Fruit fly (Drosophila melanogaster) whole organism, embryonic: Measurements from ENCODE around the gene temp.
A peak's percentile ranks its signal among the peaks of the same experiment; 100 is the strongest.

ENCODE experiments used
- B-H1 ChIP-seq: fragments of 200-800 bp; sonication (Bioruptor generic); IDR thresholded peaks from 3 replicates; pipeline ENCODE4 v1.3.6; 2022; ENCODE audit warnings: missing biosample characterization, missing genetic modification characterization
- CG10462 ChIP-seq: fragments of 200-800 bp; sonication (Bioruptor generic); optimal IDR thresholded peaks from 2 replicates; lab custom pipeline; 2016; ENCODE audit warnings: missing biosample characterization, missing genetic modification characterization
- CG10565 ChIP-seq: fragments of 200-800 bp; sonication (Bioruptor generic); optimal IDR thresholded peaks from 3 replicates; lab custom pipeline; 2016; ENCODE audit warnings: missing biosample characterization, mild to moderate bottlenecking, missing genetic modification characterization
- CG11085 ChIP-seq: fragments of 200-800 bp; sonication (Bioruptor generic); IDR thresholded peaks from 2 replicates; pipeline ENCODE4 v1.3.6; 2022; ENCODE audit warnings: missing biosample characterization, missing genetic modification characterization
- CG11398 ChIP-seq: fragments of 200-800 bp; sonication (Bioruptor generic); optimal IDR thresholded peaks from 2 replicates; lab custom pipeline; 2016; ENCODE audit warnings: missing biosample characterization, missing genetic modification characterization
- CG1233 ChIP-seq: fragments of 200-800 bp; sonication (Bioruptor generic); optimal IDR thresholded peaks from 4 replicates; lab custom pipeline; 2018; ENCODE audit warnings: missing biosample characterization, mild to moderate bottlenecking, missing genetic modification characterization
- CG12391 ChIP-seq: fragments of 200-800 bp; sonication (Bioruptor generic); optimal IDR thresholded peaks from 3 replicates; lab custom pipeline; 2018; ENCODE audit warnings: missing biosample characterization, mild to moderate bottlenecking, missing genetic modification characterization, moderate library complexity
- CG14965 ChIP-seq: fragments of 200-800 bp; sonication (Bioruptor generic); optimal IDR thresholded peaks from 2 replicates; lab custom pipeline; 2016; ENCODE audit warnings: missing biosample characterization, missing genetic modification characterization, borderline replicate concordance
- CG15011 ChIP-seq: fragments of 200-800 bp; sonication (Bioruptor generic); optimal IDR thresholded peaks from 3 replicates; lab custom pipeline; 2018; ENCODE audit warnings: missing biosample characterization, mild to moderate bottlenecking, missing genetic modification characterization
- CG15073 ChIP-seq: fragments of 200-800 bp; sonication (Bioruptor generic); optimal IDR thresholded peaks from 2 replicates; lab custom pipeline; 2016; ENCODE audit warnings: missing biosample characterization, missing genetic modification characterization
- CG15696 ChIP-seq: fragments of 200-800 bp; sonication (Bioruptor generic); optimal IDR thresholded peaks from 2 replicates; lab custom pipeline; 2019; ENCODE audit warnings: missing biosample characterization, mild to moderate bottlenecking, missing genetic modification characterization, moderate library complexity
- CG16779 ChIP-seq: fragments of 200-800 bp; sonication (Bioruptor generic); IDR thresholded peaks from 2 replicates; pipeline ENCODE4 v1.3.6; 2022; ENCODE audit warnings: missing biosample characterization, missing genetic modification characterization
- CG17361 ChIP-seq: fragments of 200-800 bp; sonication (Bioruptor generic); IDR thresholded peaks from 3 replicates; pipeline ENCODE4 v1.3.6; 2022; ENCODE audit warnings: missing biosample characterization, missing genetic modification characterization
- CG1792 ChIP-seq: fragments of 200-800 bp; sonication (Bioruptor generic); optimal IDR thresholded peaks from 2 replicates; lab custom pipeline; 2016; ENCODE audit warnings: missing biosample characterization, missing genetic modification characterization
- CG18011 ChIP-seq: fragments of 200-800 bp; sonication (Bioruptor generic); optimal IDR thresholded peaks from 2 replicates; lab custom pipeline; 2017; ENCODE audit warnings: missing biosample characterization, missing genetic modification characterization, mild to moderate bottlenecking, moderate library complexity, missing genotype
- CG4360 ChIP-seq: fragments of 200-800 bp; sonication (Bioruptor generic); IDR thresholded peaks from 2 replicates; pipeline ENCODE4 v1.3.6; 2022; ENCODE audit warnings: missing biosample characterization, missing genetic modification characterization
- CG7372 ChIP-seq: fragments of 200-800 bp; sonication (Bioruptor generic); IDR thresholded peaks from 2 replicates; pipeline ENCODE4 v1.3.6; 2022; ENCODE audit warnings: missing biosample characterization, missing genetic modification characterization
- CG8281 ChIP-seq: fragments of 200-800 bp; sonication (Bioruptor generic); optimal IDR thresholded peaks from 2 replicates; lab custom pipeline; 2018; ENCODE audit warnings: missing biosample characterization, mild to moderate bottlenecking, missing genetic modification characterization, moderate library complexity
- CG9817 ChIP-seq: fragments of 200-800 bp; sonication (Bioruptor generic); optimal IDR thresholded peaks from 2 replicates; lab custom pipeline; 2018; ENCODE audit warnings: missing biosample characterization, mild to moderate bottlenecking, missing genetic modification characterization, moderate library complexity
- Drgx ChIP-seq: fragments of 200-800 bp; sonication (Bioruptor generic); IDR thresholded peaks from 2 replicates; pipeline ENCODE4 v1.3.6; 2022; ENCODE audit warnings: missing biosample characterization, missing genetic modification characterization
- E2f2 ChIP-seq: fragments of 200-800 bp; sonication (Bioruptor generic); IDR thresholded peaks from 2 replicates; pipeline ENCODE4 v1.3.6; 2022; ENCODE audit warnings: missing biosample characterization, missing genetic modification characterization
- ERR ChIP-seq: fragments of 200-800 bp; sonication (Bioruptor generic); optimal IDR thresholded peaks from 2 replicates; lab custom pipeline; 2016; ENCODE audit warnings: missing biosample characterization, missing genetic modification characterization
- Ets65A ChIP-seq: fragments of 200-800 bp; sonication (Bioruptor generic); peaks from one replicate; lab custom pipeline; 2016; ENCODE audit warnings: missing biosample characterization, missing genetic modification characterization
- Fer2 ChIP-seq: fragments of 200-800 bp; sonication (Bioruptor generic); optimal IDR thresholded peaks from 2 replicates; lab custom pipeline; 2018; ENCODE audit warnings: missing biosample characterization, mild to moderate bottlenecking, missing genetic modification characterization, moderate library complexity
- HLH54F ChIP-seq: fragments of 200-800 bp; sonication (Bioruptor generic); optimal IDR thresholded peaks from 3 replicates; lab custom pipeline; 2016; ENCODE audit warnings: missing biosample characterization, missing genetic modification characterization
- HmgD ChIP-seq: fragments of 200-800 bp; sonication (Bioruptor generic); optimal IDR thresholded peaks from 3 replicates; lab custom pipeline; 2016; ENCODE audit warnings: missing biosample characterization, missing genetic modification characterization
- MBD-R2 ChIP-seq: fragments of 200-800 bp; sonication (Bioruptor generic); IDR thresholded peaks from 2 replicates; pipeline ENCODE4 v1.3.6; 2022; ENCODE audit warnings: missing biosample characterization, missing genetic modification characterization
- MTF-1 ChIP-seq: fragments of 200-800 bp; sonication (Bioruptor generic); optimal IDR thresholded peaks from 2 replicates; lab custom pipeline; 2018; ENCODE audit warnings: missing biosample characterization, mild to moderate bottlenecking, missing genetic modification characterization, borderline replicate concordance
- Pdp1 ChIP-seq, 2 experiments: fragments of 200-800 bp; sonication (Bioruptor generic); optimal IDR thresholded peaks; 3 replicates each; lab custom pipeline; 2016; ENCODE audit warnings: missing biosample characterization in 2 of 2, missing genetic modification characterization in 2 of 2, mild to moderate bottlenecking in 1 of 2, moderate library complexity in 1 of 2
- Sox102F ChIP-seq: fragments of 200-800 bp; sonication (Bioruptor generic); optimal IDR thresholded peaks from 2 replicates; lab custom pipeline; 2018; ENCODE audit warnings: missing biosample characterization, mild to moderate bottlenecking, missing genetic modification characterization, moderate library complexity
- ac ChIP-seq: fragments of 200-800 bp; sonication (Bioruptor generic); optimal IDR thresholded peaks from 3 replicates; lab custom pipeline; 2017; ENCODE audit warnings: missing biosample characterization, mild to moderate bottlenecking, missing genetic modification characterization
- bsh ChIP-seq, 2 experiments: fragments of 200-800 bp; sonication (Bioruptor generic); optimal IDR thresholded peaks; 2 replicates each; lab custom pipeline; 2017 to 2018; ENCODE audit warnings: mild to moderate bottlenecking in 2 of 2, missing biosample characterization in 2 of 2, missing genetic modification characterization in 2 of 2, moderate library complexity in 1 of 2
- cg ChIP-seq: fragments of 200-800 bp; sonication (Bioruptor generic); optimal IDR thresholded peaks from 3 replicates; lab custom pipeline; 2019; ENCODE audit warnings: missing biosample characterization, mild to moderate bottlenecking, missing genetic modification characterization, moderate library complexity
- chinmo ChIP-seq: fragments of 200-800 bp; sonication (Bioruptor generic); IDR thresholded peaks from 4 replicates; pipeline ENCODE4 v1.3.6; 2022; ENCODE audit warnings: missing biosample characterization, missing genetic modification characterization; ENCODE audit not compliant: partially characterized antibody
- crol ChIP-seq: fragments of 200-800 bp; sonication (Bioruptor generic); IDR thresholded peaks from 2 replicates; pipeline ENCODE4 v1.3.6; 2022; ENCODE audit warnings: missing biosample characterization, missing genetic modification characterization
- dan ChIP-seq: fragments of 200-800 bp; sonication (Bioruptor generic); IDR thresholded peaks from 2 replicates; pipeline ENCODE4 v1.3.6; 2022; ENCODE audit warnings: missing biosample characterization, missing genetic modification characterization
- dati ChIP-seq: fragments of 200-800 bp; sonication (Bioruptor generic); IDR thresholded peaks from 2 replicates; pipeline ENCODE4 v1.3.6; 2022; ENCODE audit warnings: missing biosample characterization, missing genetic modification characterization
- emc ChIP-seq: fragments of 200-800 bp; sonication (Bioruptor generic); optimal IDR thresholded peaks from 2 replicates; lab custom pipeline; 2016; ENCODE audit warnings: missing biosample characterization, missing genetic modification characterization
- nom ChIP-seq: fragments of 200-800 bp; sonication (Bioruptor generic); optimal IDR thresholded peaks from 2 replicates; lab custom pipeline; 2017; ENCODE audit warnings: missing biosample characterization, missing genetic modification characterization, mild to moderate bottlenecking, moderate library complexity, missing genetic modification reagents
- oc ChIP-seq: fragments of 200-800 bp; sonication (Bioruptor generic); optimal IDR thresholded peaks from 2 replicates; lab custom pipeline; 2018; ENCODE audit warnings: missing biosample characterization, mild to moderate bottlenecking, missing genetic modification characterization, moderate library complexity
- prd ChIP-seq, 3 experiments: fragments of >200 bp in 2 of 3; fragments of 200-800 bp in 1 of 3; sonication (Bioruptor generic) in 1 of 3; optimal IDR thresholded peaks in 2 of 3; IDR thresholded peaks in 1 of 3; 2 replicates in 2 of 3; 3 replicates in 1 of 3; pipeline versions ENCODE4 v1.3.6 to Lab custom; 2017 to 2022; ENCODE audit warnings: missing biosample characterization in 1 of 3, missing genetic modification characterization in 1 of 3
- repo ChIP-seq: fragments of 200-800 bp; sonication (Bioruptor generic); optimal IDR thresholded peaks from 2 replicates; lab custom pipeline; 2016; ENCODE audit warnings: missing biosample characterization, missing genetic modification characterization
- rib ChIP-seq: fragments of 200-800 bp; sonication (Bioruptor generic); IDR thresholded peaks from 2 replicates; pipeline ENCODE4 v1.3.6; 2022; ENCODE audit warnings: missing biosample characterization, missing genetic modification characterization
- sqz ChIP-seq: fragments of 200-800 bp; sonication (Bioruptor generic); optimal IDR thresholded peaks from 3 replicates; lab custom pipeline; 2018; ENCODE audit warnings: missing biosample characterization, mild to moderate bottlenecking, missing genetic modification characterization
- tll ChIP-seq, 2 experiments: fragments of 200-800 bp in 1 of 2; fragments of >200 bp in 1 of 2; sonication (Bioruptor generic) in 1 of 2; optimal IDR thresholded peaks; 2 replicates each; lab custom pipeline; 2017 to 2019; ENCODE audit warnings: missing biosample characterization in 2 of 2, missing genetic modification characterization in 2 of 2, mild to moderate bottlenecking in 1 of 2, moderate library complexity in 1 of 2
- trh ChIP-seq: fragments of 200-800 bp; sonication (Bioruptor generic); optimal IDR thresholded peaks from 2 replicates; lab custom pipeline; 2016; ENCODE audit warnings: missing biosample characterization, missing genetic modification characterization
- vvl ChIP-seq: fragments of 200-800 bp; sonication (Bioruptor generic); IDR thresholded peaks from 2 replicates; pipeline ENCODE4 v1.3.6; 2022; ENCODE audit warnings: missing biosample characterization, missing genetic modification characterization
- zfh1 ChIP-seq: fragments of 200-800 bp; sonication (Bioruptor generic); IDR thresholded peaks from 3 replicates; pipeline ENCODE4 v1.3.6; 2022; ENCODE audit warnings: missing biosample characterization, missing genetic modification characterization

The temp gene

dm6 chrX:2289134-2289533 lies 26.8 kb upstream of the temp start:
- TF ChIP-seq CG17361 (GFP tag; lab: Robert Waterston, UW), result no peak
- TF ChIP-seq CG15696 (tag; lab: Kevin White, UChicago), result no peak
- peak; percentile 56 for TF ChIP-seq sqz
- no peak for TF ChIP-seq CG18011 (GFP tag; lab: Kevin White, UChicago)
- no peak for TF ChIP-seq CG10565 (GFP tag; lab: Kevin White, UChicago)
- no peak for TF ChIP-seq CG10462 (GFP tag; lab: Kevin White, UChicago)
- TF ChIP-seq dan, result no peak
- TF ChIP-seq cg (GFP tag; lab: Kevin White, UChicago), result peak; percentile 9
- TF ChIP-seq trh (GFP tag; lab: Kevin White, UChicago), result no peak
- no peak for TF ChIP-seq Fer2 (tag; lab: Kevin White, UChicago)
- peak; percentile 90 for TF ChIP-seq Drgx (GFP tag; lab: Robert Waterston, UW)
- no peak for TF ChIP-seq oc (tag; lab: Kevin White, UChicago)
- TF ChIP-seq CG11085 (GFP tag; lab: Robert Waterston, UW), result no peak
- TF ChIP-seq CG9817, result no peak
- TF ChIP-seq CG8281, result no peak
- no peak for TF ChIP-seq CG15073 (GFP tag; lab: Kevin White, UChicago)
- TF ChIP-seq tll (GFP tag; optimal IDR thresholded peaks at IDR 0.05; lab: Kevin White, UChicago), result no peak
- TF ChIP-seq CG1233 (GFP tag; lab: Kevin White, UChicago), result no peak
- peak; percentile 97 for TF ChIP-seq CG4360
- peak; percentile 99 for TF ChIP-seq nom
- no peak for TF ChIP-seq CG16779 (GFP tag; lab: Robert Waterston, UW)
- no peak for TF ChIP-seq CG7372 (GFP tag; lab: Robert Waterston, UW)
- no peak for TF ChIP-seq dati (GFP tag; lab: Robert Waterston, UW)
- TF ChIP-seq emc (GFP tag; lab: Kevin White, UChicago), result no peak
- no peak for TF ChIP-seq CG1792
- TF ChIP-seq bsh (GFP tag; optimal IDR thresholded peaks at IDR 0.05; lab: Kevin White, UChicago), result peak in 1 of 2 experiments; percentile 98
- TF ChIP-seq HLH54F (GFP tag; lab: Kevin White, UChicago), result no peak
- TF ChIP-seq repo (GFP tag; lab: Kevin White, UChicago), result no peak
- 0 out of 4 replicates have a peak, but pooled peaks have one; percentile 27 for TF ChIP-seq chinmo (GFP tag; lab: Robert Waterston, UW)
- no peak for TF ChIP-seq E2f2
- no peak for TF ChIP-seq CG14965
- no peak for TF ChIP-seq B-H1 (GFP tag; lab: Robert Waterston, UW)
- TF ChIP-seq HmgD, result no peak
- no peak for TF ChIP-seq ac (GFP tag; lab: Kevin White, UChicago)
- TF ChIP-seq, all 482 proteins: peak for 7

- TF ChIP-seq MBD-R2 (GFP tag; lab: Robert Waterston, UW) (no peak), CG15011 (GFP tag; lab: Kevin White, UChicago) (no peak), Ets65A (GFP tag; lab: Kevin White, UChicago) (peak; percentile 35), rib (GFP tag; lab: Robert Waterston, UW) (no peak), vvl (0 out of 2 replicates have a peak, but pooled peaks have one; percentile 33)
These were observed 26.0 kb upstream of the temp start for dm6 chrX:2288327-2288726.

- TF ChIP-seq nom (peak; percentile 13), Pdp1 (GFP tag; optimal IDR thresholded peaks at IDR 0.05; lab: Kevin White, UChicago) (peak in 1 of 2 experiments; percentile 51), MTF-1 (no peak), Sox102F (GFP tag; lab: Kevin White, UChicago) (no peak), chinmo (GFP tag; lab: Robert Waterston, UW) (peak; percentile 75; the same call in 1 of the 4 replicates), cg (GFP tag; lab: Kevin White, UChicago) (peak; percentile 15), prd (optimal IDR thresholded peaks at IDR 0.05; lab: Kevin White, UChicago) (no peak), prd (GFP tag; IDR thresholded peaks at IDR 0.05; lab: Robert Waterston, UW) (no peak), zfh1 (0 out of 3 replicates have a peak, but pooled peaks have one; percentile 8), CG12391 (tag; lab: Kevin White, UChicago) (no peak), CG11398 (GFP tag; lab: Kevin White, UChicago) (no peak), ERR (GFP tag; lab: Kevin White, UChicago) (no peak), Drgx (GFP tag; lab: Robert Waterston, UW) (peak; percentile 16; the same call in 1 of the 2 replicates), crol (peak; percentile 76), bsh (GFP tag; optimal IDR thresholded peaks at IDR 0.05; lab: Kevin White, UChicago) (peak in 1 of 2 experiments; percentile 18)
These were observed 24.7 kb upstream of the temp start for dm6 chrX:2286985-2287384.
